Worm (Caenorhabditis elegans): ENCODE data around the gene csn-4.

Gene csn-4

ce11 chrIV:1118566-1118965, 31.8 kb upstream of the csn-4 start, which contains the start of gene srx-13:
TSS of gene srx-13 (minus strand) at chrIV:1118666.
- TF ChIP-seq zip-2 (tag; optimal IDR thresholded peaks at IDR 0.05): no peak

- TF ChIP-seq nhr-48 (tag; optimal IDR thresholded peaks at IDR 0.05) (no peak), ces-1 (GFP tag; optimal IDR thresholded peaks at IDR 0.05) (no peak), rbr-2 (tag; optimal IDR thresholded peaks at IDR 0.05) (no peak), Y75B8A.6 (GFP tag; IDR thresholded peaks at IDR 0.05) (no peak), duxl-1 (tag; optimal IDR thresholded peaks at IDR 0.05; ENCODE audit: poor library complexity) (no peak), Y105C5A.15 (GFP tag; IDR thresholded peaks at IDR 0.05) (no peak), sdz-12 (GFP tag; optimal IDR thresholded peaks at IDR 0.05) (no peak), nhr-42 (GFP tag; IDR thresholded peaks at IDR 0.05) (no peak), ceh-82 (tag; optimal IDR thresholded peaks at IDR 0.05) (no peak)
Observed at ce11 chrIV:1113638-1114037, 26.8 kb upstream of the csn-4 start, which contains the start of gene srx-14. TSS of gene srx-14 (minus strand) at chrIV:1113738.

ce11 chrIV:1110999-1111398, 24.2 kb upstream of the csn-4 start:
- TF ChIP-seq T20F7.1 (GFP tag; optimal IDR thresholded peaks at IDR 0.05) (no peak), daf-16 (GFP tag; optimal IDR thresholded peaks at IDR 0.05) (peak in 1 of 2 experiments; percentile 82), daf-16 (tag; optimal IDR thresholded peaks at IDR 0.05) (no peak), hmg-1.1 (GFP tag; IDR thresholded peaks at IDR 0.05) (peak; percentile 9; the same call in 1 of the 2 replicates), gei-8 (GFP tag; optimal IDR thresholded peaks at IDR 0.05) (no peak)

ce11 chrIV:1108030-1108429, 21.2 kb upstream of the csn-4 start:
- TF ChIP-seq jun-1 (tag; optimal IDR thresholded peaks at IDR 0.05) (no peak), nhr-11 (tag; optimal IDR thresholded peaks at IDR 0.05) (peak; percentile 54), hlh-11 (tag; optimal IDR thresholded peaks at IDR 0.05) (peak; percentile 19), aha-1 (tag) (peak; percentile 38), saeg-2 (GFP tag; IDR thresholded peaks at IDR 0.05) (no peak), hmg-1.1 (GFP tag; IDR thresholded peaks at IDR 0.05) (no peak), D1046.2 (GFP tag; IDR thresholded peaks at IDR 0.05) (no peak)

ce11 chrIV:1107190-1107589, 20.4 kb upstream of the csn-4 start, which contains the start of gene ost-1:
TSS of gene ost-1 (plus strand) at chrIV:1107396.
- TF ChIP-seq egl-43 (GFP tag; IDR thresholded peaks at IDR 0.05): no peak
- no peak for TF ChIP-seq dpl-1 (GFP tag; optimal IDR thresholded peaks at IDR 0.05)
- TF ChIP-seq ceh-20 (GFP tag; IDR thresholded peaks at IDR 0.05): no peak
- no peak for TF ChIP-seq lsy-2 (tag; optimal IDR thresholded peaks at IDR 0.05)
- no peak for TF ChIP-seq mxl-2 (GFP tag; conservative IDR thresholded peaks at IDR 0.05)
- TF ChIP-seq F26F4.8 (GFP tag; conservative IDR thresholded peaks at IDR 0.05): no peak
- TF ChIP-seq zip-11 (GFP tag; IDR thresholded peaks at IDR 0.05): no peak
- no peak for TF ChIP-seq daf-8 (GFP tag; IDR thresholded peaks at IDR 0.05)
- TF ChIP-seq hlh-11 (tag; optimal IDR thresholded peaks at IDR 0.05): peak; percentile 2
- TF ChIP-seq pqm-1 (tag; optimal IDR thresholded peaks at IDR 0.05): no peak
- no peak for TF ChIP-seq egl-27 (tag; optimal IDR thresholded peaks at IDR 0.05)
- TF ChIP-seq set-16 (GFP tag; IDR thresholded peaks at IDR 0.05): peak; percentile 56; the same call in 1 of the 2 replicates
- TF ChIP-seq mep-1 (tag; optimal IDR thresholded peaks at IDR 0.05): no peak
- peak; percentile 41 for TF ChIP-seq ama-1 (optimal IDR thresholded peaks at IDR 0.05)
- TF ChIP-seq skn-1 (tag; optimal IDR thresholded peaks at IDR 0.05): no peak
- TF ChIP-seq nhr-28 (tag; optimal IDR thresholded peaks at IDR 0.05): no peak
- no peak for TF ChIP-seq daf-19 (GFP tag; conservative IDR thresholded peaks at IDR 0.05)
- TF ChIP-seq attf-4 (tag; optimal IDR thresholded peaks at IDR 0.05): no peak
